Fruit fly (Drosophila melanogaster) whole organism, embryonic: ENCODE results near the gene mrva.

ENCODE experiments used
- Ada2b ChIP-seq: fragments of 200-800 bp; sonication (Bioruptor generic); IDR thresholded peaks from 2 replicates; pipeline ENCODE4 v1.3.6; 2022; ENCODE audit warnings: missing biosample characterization, missing genetic modification characterization
- Adf1 ChIP-seq: fragments of 200-800 bp; sonication (Bioruptor generic); IDR thresholded peaks from 2 replicates; pipeline ENCODE4 v1.3.6; 2022; ENCODE audit warnings: missing biosample characterization, missing genetic modification characterization
- Asciz ChIP-seq: fragments of 200-800 bp; sonication (Bioruptor generic); optimal IDR thresholded peaks from 2 replicates; lab custom pipeline; 2017; ENCODE audit warnings: missing biosample characterization, mild to moderate bottlenecking, missing genetic modification characterization, missing genetic modification reagents
- CG10267 ChIP-seq: fragments of 200-800 bp; sonication (Bioruptor generic); optimal IDR thresholded peaks from 2 replicates; lab custom pipeline; 2018; ENCODE audit warnings: missing biosample characterization, mild to moderate bottlenecking, missing genetic modification characterization, moderate library complexity
- CG10654 ChIP-seq: fragments of 200-800 bp; sonication (Bioruptor generic); optimal IDR thresholded peaks from 2 replicates; lab custom pipeline; 2016; ENCODE audit warnings: missing biosample characterization, missing genetic modification characterization
- CG11696 ChIP-seq: fragments of 200-800 bp; sonication (Bioruptor generic); IDR thresholded peaks from 2 replicates; pipeline ENCODE4 v1.3.6; 2022; ENCODE audit warnings: missing biosample characterization, missing genetic modification characterization
- CG12391 ChIP-seq: fragments of 200-800 bp; sonication (Bioruptor generic); optimal IDR thresholded peaks from 3 replicates; lab custom pipeline; 2018; ENCODE audit warnings: missing biosample characterization, mild to moderate bottlenecking, missing genetic modification characterization, moderate library complexity
- CG13894 ChIP-seq: fragments of 200-800 bp; sonication (Bioruptor generic); optimal IDR thresholded peaks from 3 replicates; lab custom pipeline; 2018; ENCODE audit warnings: missing biosample characterization, mild to moderate bottlenecking, missing genetic modification characterization, moderate library complexity
- CG14050 ChIP-seq: fragments of 200-800 bp; sonication (Bioruptor generic); IDR thresholded peaks from 3 replicates; pipeline ENCODE4 v1.3.6; 2022; ENCODE audit warnings: missing biosample characterization, missing genetic modification characterization
- CG14441 ChIP-seq: fragments of 200-800 bp; sonication (Bioruptor generic); IDR thresholded peaks from 2 replicates; pipeline ENCODE4 v1.3.6; 2022; ENCODE audit warnings: missing biosample characterization, missing genetic modification characterization
- CG1529 ChIP-seq: fragments of 200-800 bp; sonication (Bioruptor generic); optimal IDR thresholded peaks from 3 replicates; lab custom pipeline; 2018; ENCODE audit warnings: missing biosample characterization, missing genetic modification characterization
- CG17359 ChIP-seq: fragments of 200-800 bp; sonication (Bioruptor generic); optimal IDR thresholded peaks from 3 replicates; lab custom pipeline; 2018; ENCODE audit warnings: missing biosample characterization, mild to moderate bottlenecking, missing genetic modification characterization, moderate library complexity
- CG17385 ChIP-seq: fragments of 200-800 bp; sonication (Bioruptor generic); optimal IDR thresholded peaks from 3 replicates; lab custom pipeline; 2018; ENCODE audit warnings: missing biosample characterization, mild to moderate bottlenecking, missing genetic modification characterization
- CG18476 ChIP-seq: fragments of 200-800 bp; sonication (Bioruptor generic); optimal IDR thresholded peaks from 2 replicates; lab custom pipeline; 2016; ENCODE audit warnings: missing biosample characterization, mild to moderate bottlenecking, missing genetic modification characterization
- CG3726 ChIP-seq: fragments of 200-800 bp; sonication (Bioruptor generic); IDR thresholded peaks from 3 replicates; pipeline ENCODE4, ENCODE4 v1.3.6; 2022; ENCODE audit warnings: missing biosample characterization, missing genetic modification characterization
- CG42726 ChIP-seq: fragments of 200-800 bp; sonication (Bioruptor generic); IDR thresholded peaks from 2 replicates; pipeline ENCODE4 v1.3.6; 2022; ENCODE audit warnings: missing biosample characterization, missing genetic modification characterization; ENCODE audit not compliant: partially characterized antibody
- CG4707 ChIP-seq: fragments of 200-800 bp; sonication (Bioruptor generic); optimal IDR thresholded peaks from 2 replicates; lab custom pipeline; 2018; ENCODE audit warnings: missing biosample characterization, mild to moderate bottlenecking, missing genetic modification characterization, moderate library complexity
- CG6854 ChIP-seq: fragments of 200-800 bp; sonication (Bioruptor generic); optimal IDR thresholded peaks from 3 replicates; lab custom pipeline; 2017; ENCODE audit warnings: missing biosample characterization, mild to moderate bottlenecking, missing genetic modification characterization
- CG7556 ChIP-seq: fragments of 200-800 bp; sonication (Bioruptor generic); optimal IDR thresholded peaks from 2 replicates; lab custom pipeline; 2017; ENCODE audit warnings: missing biosample characterization, mild to moderate bottlenecking, missing genetic modification characterization
- CG8944 ChIP-seq: fragments of 200-800 bp; sonication (Bioruptor generic); optimal IDR thresholded peaks from 3 replicates; lab custom pipeline; 2016; ENCODE audit warnings: missing biosample characterization, missing genetic modification characterization
- CG9727 ChIP-seq: fragments of 200-800 bp; sonication (Bioruptor generic); optimal IDR thresholded peaks from 3 replicates; lab custom pipeline; 2017; ENCODE audit warnings: missing biosample characterization, mild to moderate bottlenecking, missing genetic modification characterization
- CTCF ChIP-seq: fragments of 200-800 bp; sonication (Bioruptor generic); optimal IDR thresholded peaks from 2 replicates; lab custom pipeline; 2017; ENCODE audit warnings: missing biosample characterization, mild to moderate bottlenecking, missing genetic modification characterization, moderate library complexity
- Dek ChIP-seq: fragments of 200-800 bp; sonication (Bioruptor generic); optimal IDR thresholded peaks from 3 replicates; lab custom pipeline; 2019; ENCODE audit warnings: missing biosample characterization, mild to moderate bottlenecking, missing genetic modification characterization, moderate library complexity
- Dip2 ChIP-seq: fragments of 200-800 bp; sonication (Bioruptor generic); IDR thresholded peaks from 2 replicates; pipeline ENCODE4 v1.3.6; 2022; ENCODE audit warnings: missing biosample characterization, missing genetic modification characterization
- Fer2 ChIP-seq: fragments of 200-800 bp; sonication (Bioruptor generic); optimal IDR thresholded peaks from 2 replicates; lab custom pipeline; 2018; ENCODE audit warnings: missing biosample characterization, mild to moderate bottlenecking, missing genetic modification characterization, moderate library complexity
- Fer3 ChIP-seq: fragments of 200-800 bp; sonication (Bioruptor generic); optimal IDR thresholded peaks from 2 replicates; lab custom pipeline; 2018; ENCODE audit warnings: missing biosample characterization, mild to moderate bottlenecking, missing genetic modification characterization, moderate library complexity
- GATAe ChIP-seq: fragments of 200-800 bp; sonication (Bioruptor generic); conservative IDR thresholded peaks from 2 replicates; pipeline ENCODE4 v1.3.6; 2022; ENCODE audit warnings: missing biosample characterization, missing genetic modification characterization
- HmgZ ChIP-seq: fragments of 200-800 bp; sonication (Bioruptor generic); optimal IDR thresholded peaks from 2 replicates; lab custom pipeline; 2018; ENCODE audit warnings: missing biosample characterization, mild to moderate bottlenecking, missing genetic modification characterization
- Hr51 ChIP-seq, 2 experiments: fragments of 200-800 bp; sonication (Bioruptor generic); optimal IDR thresholded peaks; 2 replicates in 1 of 2; 3 replicates in 1 of 2; lab custom pipeline; 2016 to 2018; ENCODE audit warnings: missing biosample characterization in 2 of 2, missing genetic modification characterization in 2 of 2, mild to moderate bottlenecking in 1 of 2, moderate library complexity in 1 of 2
- MTF-1 ChIP-seq: fragments of 200-800 bp; sonication (Bioruptor generic); optimal IDR thresholded peaks from 2 replicates; lab custom pipeline; 2018; ENCODE audit warnings: missing biosample characterization, mild to moderate bottlenecking, missing genetic modification characterization, borderline replicate concordance
- NK7.1 ChIP-seq: fragments of 200-800 bp; sonication (Bioruptor generic); optimal IDR thresholded peaks from 3 replicates; lab custom pipeline; 2016; ENCODE audit warnings: missing biosample characterization, missing genetic modification characterization
- Nf-YB ChIP-seq: fragments of 200-800 bp; sonication (Bioruptor generic); optimal IDR thresholded peaks from 3 replicates; lab custom pipeline; 2019; ENCODE audit warnings: missing biosample characterization, mild to moderate bottlenecking, missing genetic modification characterization, moderate library complexity
- Sin3A ChIP-seq: fragments of >200 bp; optimal IDR thresholded peaks from 2 replicates; lab custom pipeline; 2018
- Vsx1 ChIP-seq: fragments of 200-800 bp; sonication (Bioruptor generic); optimal IDR thresholded peaks from 2 replicates; lab custom pipeline; 2017; ENCODE audit warnings: missing biosample characterization, mild to moderate bottlenecking, missing genetic modification characterization, missing genetic modification reagents
- ase ChIP-seq: fragments of 200-800 bp; sonication (Bioruptor generic); IDR thresholded peaks from 3 replicates; pipeline ENCODE4 v1.3.6; 2022; ENCODE audit warnings: missing biosample characterization, missing genetic modification characterization
- br ChIP-seq: fragments of >200 bp; optimal IDR thresholded peaks from 2 replicates; lab custom pipeline; 2017
- btn ChIP-seq: fragments of 200-800 bp; sonication (Bioruptor generic); optimal IDR thresholded peaks from 2 replicates; lab custom pipeline; 2016; ENCODE audit warnings: missing biosample characterization, missing genetic modification characterization
- chn ChIP-seq: fragments of 200-800 bp; sonication (Bioruptor generic); optimal IDR thresholded peaks from 2 replicates; lab custom pipeline; 2016; ENCODE audit warnings: missing biosample characterization, missing genetic modification characterization
- danr ChIP-seq: fragments of 200-800 bp; sonication (Bioruptor generic); IDR thresholded peaks from 2 replicates; pipeline ENCODE4 v1.3.6; 2022; ENCODE audit warnings: missing biosample characterization, missing genetic modification characterization
- dmrt99B ChIP-seq: fragments of 200-800 bp; sonication (Bioruptor generic); optimal IDR thresholded peaks from 2 replicates; lab custom pipeline; 2018; ENCODE audit warnings: missing biosample characterization, mild to moderate bottlenecking, missing genetic modification characterization, moderate library complexity
- esg ChIP-seq: fragments of 200-800 bp; sonication (Bioruptor generic); conservative IDR thresholded peaks from 2 replicates; pipeline ENCODE4 v1.3.6; 2022; ENCODE audit warnings: missing biosample characterization, missing genetic modification characterization
- ewg ChIP-seq: fragments of 200-800 bp; sonication (Bioruptor generic); optimal IDR thresholded peaks from 3 replicates; lab custom pipeline; 2017; ENCODE audit warnings: mild to moderate bottlenecking, missing biosample characterization, missing genetic modification reagents, missing genetic modification characterization
- gt ChIP-seq: fragments of 200-800 bp; sonication (Bioruptor generic); IDR thresholded peaks from 2 replicates; pipeline ENCODE4 v1.3.6; 2022; ENCODE audit warnings: missing biosample characterization, missing genetic modification characterization
- lab ChIP-seq: fragments of 200-800 bp; sonication (Bioruptor generic); optimal IDR thresholded peaks from 3 replicates; lab custom pipeline; 2017; ENCODE audit warnings: missing biosample characterization, missing genetic modification characterization, mild to moderate bottlenecking, moderate library complexity, missing genetic modification reagents
- mld ChIP-seq: fragments of 200-800 bp; sonication (Bioruptor generic); IDR thresholded peaks from 3 replicates; pipeline ENCODE4 v1.3.6; 2022; ENCODE audit warnings: missing biosample characterization, missing genetic modification characterization; ENCODE audit not compliant: partially characterized antibody
- onecut ChIP-seq: fragments of 200-800 bp; sonication (Bioruptor generic); IDR thresholded peaks from 2 replicates; pipeline ENCODE4 v1.3.6; 2022; ENCODE audit warnings: missing biosample characterization, missing genetic modification characterization
- shn ChIP-seq: fragments of 200-800 bp; sonication (Bioruptor generic); optimal IDR thresholded peaks from 3 replicates; lab custom pipeline; 2016; ENCODE audit warnings: missing biosample characterization, missing genetic modification characterization
- slbo ChIP-seq: fragments of 200-800 bp; sonication (Bioruptor generic); IDR thresholded peaks from 2 replicates; pipeline ENCODE4 v1.3.6; 2022; ENCODE audit warnings: missing biosample characterization, missing genetic modification characterization
- toy ChIP-seq: fragments of 200-800 bp; sonication (Bioruptor generic); IDR thresholded peaks from 2 replicates; pipeline ENCODE4 v1.3.6; 2022; ENCODE audit warnings: missing biosample characterization, missing genetic modification characterization
- vfl ChIP-seq: fragments of 200-800 bp; sonication (Bioruptor generic); optimal IDR thresholded peaks from 2 replicates; lab custom pipeline; 2016; ENCODE audit warnings: missing biosample characterization, missing genetic modification characterization
- yki ChIP-seq: fragments of >200 bp; optimal IDR thresholded peaks from 3 replicates; lab custom pipeline; 2018

Gene mrva

DNA sequence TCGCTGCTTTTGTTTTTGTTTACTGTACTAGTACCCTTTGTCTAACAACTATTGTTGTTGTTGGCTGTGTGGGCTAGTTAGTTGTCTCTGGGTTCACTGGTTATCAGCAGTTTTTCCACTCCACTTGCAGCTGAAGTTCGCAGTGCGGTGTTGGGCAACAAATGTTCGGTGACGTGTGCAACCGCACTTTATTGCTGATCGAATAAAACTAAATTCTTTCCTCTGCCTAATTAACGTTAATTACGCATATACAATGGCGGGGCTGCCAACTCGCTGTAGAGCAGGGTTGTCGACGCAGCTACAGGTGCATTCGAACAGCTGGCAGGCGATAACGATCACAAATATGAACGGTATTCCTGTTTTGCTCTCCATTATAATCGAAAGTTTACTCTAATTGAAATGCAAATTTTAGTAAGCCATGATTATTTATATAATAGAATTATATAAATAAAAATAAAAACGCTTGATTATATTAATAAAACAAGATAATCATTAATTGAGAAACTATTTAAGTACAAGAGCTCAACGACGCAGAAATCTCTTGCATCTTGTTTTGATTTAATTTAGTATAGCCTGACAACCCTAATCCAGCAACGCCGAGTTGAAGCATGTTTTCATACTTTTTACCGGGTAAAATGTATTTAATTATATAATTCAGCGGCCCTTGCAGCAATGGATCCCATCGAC, at the start of gene mrva, which contains the start of the genes CG42307 and mus312 (continued):
- TF ChIP-seq danr (GFP tag; lab: Robert Waterston, UW) (peak; percentile 70; the same call in 1 of the 2 replicates), CG12391 (tag; lab: Kevin White, UChicago) (peak; percentile 97), Vsx1 (GFP tag; lab: Kevin White, UChicago) (peak; percentile 98), HmgZ (tag; lab: Kevin White, UChicago) (peak; percentile 73), CG10267 (peak; percentile 86), NK7.1 (GFP tag; lab: Kevin White, UChicago) (no peak), CG17385 (GFP tag; lab: Kevin White, UChicago) (peak; percentile 88), Sin3A (lab: Kevin White, UChicago) (peak; percentile 43), CG6854 (peak; percentile 44), CG10654 (GFP tag; lab: Kevin White, UChicago) (peak; percentile 82), chn (GFP tag; lab: Kevin White, UChicago) (peak; percentile 52), CG7556 (GFP tag; lab: Kevin White, UChicago) (peak; percentile 89), Fer2 (peak; percentile 76), CTCF (GFP tag; lab: Kevin White, UChicago) (peak; percentile 4), Fer3 (tag; lab: Kevin White, UChicago) (peak; percentile 91), vfl (GFP tag; lab: Kevin White, UChicago) (peak; percentile 41), Asciz (GFP tag; lab: Kevin White, UChicago) (no peak), btn (GFP tag; lab: Kevin White, UChicago) (no peak), GATAe (no peak), CG14441 (GFP tag; lab: Robert Waterston, UW) (peak; percentile 69), Ada2b (GFP tag; lab: Robert Waterston, UW) (peak; percentile 82), CG8944 (peak; percentile 14), slbo (GFP tag; lab: Robert Waterston, UW) (peak; percentile 91), CG9727 (peak; percentile 78), shn (peak; percentile 17), gt (peak; percentile 65), CG14050 (GFP tag; lab: Robert Waterston, UW) (peak; percentile 76), CG17359 (peak; percentile 87), Nf-YB (GFP tag; lab: Kevin White, UChicago) (peak; percentile 77), mld (GFP tag; lab: Robert Waterston, UW) (no peak), Adf1 (GFP tag; lab: Robert Waterston, UW) (peak; percentile 49), MTF-1 (GFP tag; lab: Kevin White, UChicago) (peak; percentile 91), br (lab: Kevin White, UChicago) (no peak), Hr51 (GFP tag; optimal IDR thresholded peaks at IDR 0.05; lab: Kevin White, UChicago) (peak in 1 of 2 experiments; percentile 54), lab (GFP tag; lab: Kevin White, UChicago) (peak; percentile 90), CG13894 (tag; lab: Kevin White, UChicago) (peak; percentile 94), CG1529 (GFP tag; lab: Kevin White, UChicago) (no peak), toy (GFP tag; lab: Robert Waterston, UW) (peak; percentile 59; the same call in 1 of the 2 replicates), CG18476 (peak; percentile 71), CG3726 (no peak), dmrt99B (tag; lab: Kevin White, UChicago) (no peak), Dek (tag; lab: Kevin White, UChicago) (peak; percentile 91), Dip2 (GFP tag; lab: Robert Waterston, UW) (no peak), CG4707 (GFP tag; lab: Kevin White, UChicago) (no peak), ase (GFP tag; lab: Robert Waterston, UW) (peak; percentile 64; the same call in 2 of the 3 replicates), esg (GFP tag; lab: Robert Waterston, UW) (peak; percentile 86), CG11696 (peak; percentile 52; the same call in 1 of the 2 replicates), CG42726 (GFP tag; lab: Robert Waterston, UW) (0 out of 2 replicates have a peak, but pooled peaks have one; percentile 29), yki (lab: Kevin White, UChicago) (no peak), onecut (peak; percentile 48), ewg (GFP tag; lab: Kevin White, UChicago) (peak; percentile 77)
